Fruit fly (Drosophila melanogaster) whole organism, prepupa: Measurements from ENCODE around the gene CG34273.
A peak's percentile ranks its signal among the peaks of the same experiment; 100 is the strongest.

Source experiments
- Blimp-1 ChIP-seq: fragments of 200-800 bp; sonication (Bioruptor generic); optimal IDR thresholded peaks from 3 replicates; lab custom pipeline; 2017; ENCODE audit warnings: missing biosample characterization, missing genetic modification characterization, mild to moderate bottlenecking, moderate library complexity, missing genetic modification reagents
- CG10631 ChIP-seq: fragments of 200-800 bp; sonication (Bioruptor generic); optimal IDR thresholded peaks from 2 replicates; lab custom pipeline; 2016; ENCODE audit warnings: missing biosample characterization, missing genetic modification characterization
- CG10669 ChIP-seq: fragments of 200-800 bp; sonication (Bioruptor generic); optimal IDR thresholded peaks from 3 replicates; lab custom pipeline; 2018; ENCODE audit warnings: missing biosample characterization, mild to moderate bottlenecking, missing genetic modification characterization, moderate library complexity
- CG11294 ChIP-seq: fragments of 200-800 bp; sonication (Bioruptor generic); IDR thresholded peaks from 2 replicates; pipeline ENCODE4 v1.3.6; 2022; ENCODE audit warnings: missing biosample characterization, missing genetic modification characterization
- CG11762 ChIP-seq: fragments of 200-800 bp; sonication (Bioruptor generic); optimal IDR thresholded peaks from 3 replicates; lab custom pipeline; 2016; ENCODE audit warnings: missing biosample characterization, missing genetic modification characterization; ENCODE audit not compliant: insufficient read depth
- CG11902 ChIP-seq: fragments of 200-800 bp; sonication (Bioruptor generic); optimal IDR thresholded peaks from 3 replicates; lab custom pipeline; 2016; ENCODE audit warnings: missing biosample characterization, missing genetic modification characterization
- CG15336 ChIP-seq: fragments of 200-800 bp; sonication (Bioruptor generic); IDR thresholded peaks from 2 replicates; pipeline ENCODE4 v1.3.6; 2022; ENCODE audit warnings: missing biosample characterization, missing genetic modification characterization
- CG3032 ChIP-seq: fragments of 200-800 bp; optimal IDR thresholded peaks from 2 replicates; lab custom pipeline; 2019; ENCODE audit warnings: missing biosample characterization, mild to moderate bottlenecking, missing genetic modification characterization, moderate library complexity
- CG31627 ChIP-seq: fragments of 200-800 bp; sonication (Bioruptor generic); optimal IDR thresholded peaks from 3 replicates; lab custom pipeline; 2016; ENCODE audit warnings: missing biosample characterization, missing genetic modification characterization
- CG32006 ChIP-seq: fragments of 200-800 bp; sonication (Bioruptor generic); optimal IDR thresholded peaks from 3 replicates; lab custom pipeline; 2017; ENCODE audit warnings: missing biosample characterization, mild to moderate bottlenecking, missing genetic modification characterization
- CG34406 ChIP-seq: fragments of 200-800 bp; sonication (Bioruptor generic); optimal IDR thresholded peaks from 3 replicates; lab custom pipeline; 2016; ENCODE audit warnings: missing biosample characterization, missing genetic modification characterization
- CG3919 ChIP-seq: fragments of 200-800 bp; sonication (Bioruptor generic); optimal IDR thresholded peaks from 3 replicates; lab custom pipeline; 2016; ENCODE audit warnings: missing biosample characterization, missing genetic modification characterization
- CG4318 ChIP-seq: fragments of 200-800 bp; sonication (Bioruptor generic); optimal IDR thresholded peaks from 3 replicates; lab custom pipeline; 2017; ENCODE audit warnings: missing biosample characterization, mild to moderate bottlenecking, missing genetic modification characterization
- CG6163 ChIP-seq: fragments of 200-800 bp; sonication (Bioruptor generic); IDR thresholded peaks from 3 replicates; pipeline ENCODE4 v1.3.6; 2022; ENCODE audit warnings: missing biosample characterization, missing genetic modification characterization
- CG6792 ChIP-seq: fragments of 200-800 bp; sonication (Bioruptor generic); optimal IDR thresholded peaks from 3 replicates; lab custom pipeline; 2016; ENCODE audit warnings: missing biosample characterization, missing genetic modification characterization
- CG6854 ChIP-seq: fragments of 200-800 bp; sonication (Bioruptor generic); optimal IDR thresholded peaks from 2 replicates; lab custom pipeline; 2017; ENCODE audit warnings: missing biosample characterization, mild to moderate bottlenecking, missing genetic modification characterization
- CG8119 ChIP-seq: fragments of 200-800 bp; sonication (Bioruptor generic); IDR thresholded peaks from 3 replicates; pipeline ENCODE4 v1.3.6; 2022; ENCODE audit warnings: missing biosample characterization, missing genetic modification characterization
- CG8319 ChIP-seq: fragments of 200-800 bp; sonication (Bioruptor generic); optimal IDR thresholded peaks from 3 replicates; lab custom pipeline; 2016; ENCODE audit warnings: missing biosample characterization, missing genetic modification characterization
- CG9139 ChIP-seq: fragments of 200-800 bp; sonication (Bioruptor generic); optimal IDR thresholded peaks from 3 replicates; lab custom pipeline; 2017; ENCODE audit warnings: missing biosample characterization, mild to moderate bottlenecking, missing genetic modification characterization
- Eip75B ChIP-seq: fragments of 200-800 bp; sonication (Bioruptor generic); optimal IDR thresholded peaks from 3 replicates; lab custom pipeline; 2016; ENCODE audit warnings: missing biosample characterization, missing genetic modification characterization
- Ets21C ChIP-seq: fragments of 200-800 bp; sonication (Bioruptor generic); optimal IDR thresholded peaks from 3 replicates; lab custom pipeline; 2016; ENCODE audit warnings: missing biosample characterization, missing genetic modification characterization
- Ets96B ChIP-seq: fragments of 200-800 bp; optimal IDR thresholded peaks from 2 replicates; lab custom pipeline; 2019; ENCODE audit warnings: missing biosample characterization, mild to moderate bottlenecking, missing genetic modification characterization, moderate library complexity
- Gug ChIP-seq: fragments of 200-800 bp; sonication (Bioruptor generic); IDR thresholded peaks from 2 replicates; pipeline ENCODE4 v1.3.6; 2022; ENCODE audit warnings: missing biosample characterization, missing genetic modification characterization
- Hr38 ChIP-seq: sonication (Bioruptor generic); optimal IDR thresholded peaks from 2 replicates; lab custom pipeline; 2016; ENCODE audit warnings: missing biosample characterization, missing genetic modification characterization
- Hr4 ChIP-seq: fragments of 200-800 bp; sonication (Bioruptor generic); optimal IDR thresholded peaks from 3 replicates; lab custom pipeline; 2016; ENCODE audit warnings: missing biosample characterization, missing genetic modification characterization
- Lpt ChIP-seq: fragments of 200-800 bp; sonication (Bioruptor generic); optimal IDR thresholded peaks from 3 replicates; lab custom pipeline; 2016; ENCODE audit warnings: missing biosample characterization, missing genetic modification characterization
- Met ChIP-seq: fragments of 200-800 bp; sonication (Bioruptor generic); optimal IDR thresholded peaks from 3 replicates; lab custom pipeline; 2016; ENCODE audit warnings: missing biosample characterization, missing genetic modification characterization
- Smox ChIP-seq: fragments of 200-800 bp; sonication (Bioruptor generic); optimal IDR thresholded peaks from 3 replicates; lab custom pipeline; 2016; ENCODE audit warnings: missing biosample characterization, missing genetic modification characterization
- Sox102F ChIP-seq: fragments of 200-800 bp; sonication (Bioruptor generic); optimal IDR thresholded peaks from 2 replicates; lab custom pipeline; 2016; ENCODE audit warnings: missing biosample characterization, mild to moderate bottlenecking, missing genetic modification characterization
- Sox15 ChIP-seq: fragments of 200-800 bp; sonication (Bioruptor generic); optimal IDR thresholded peaks from 3 replicates; lab custom pipeline; 2016; ENCODE audit warnings: missing biosample characterization, missing genetic modification characterization
- achi ChIP-seq: fragments of 200-800 bp; sonication (Bioruptor generic); optimal IDR thresholded peaks from 3 replicates; lab custom pipeline; 2016; ENCODE audit warnings: missing biosample characterization, missing genetic modification characterization
- acj6 ChIP-seq: fragments of 200-800 bp; sonication (Bioruptor generic); optimal IDR thresholded peaks from 3 replicates; lab custom pipeline; 2016; ENCODE audit warnings: missing biosample characterization, missing genetic modification characterization
- dac ChIP-seq: fragments of 200-800 bp; sonication (Bioruptor generic); optimal IDR thresholded peaks from 2 replicates; lab custom pipeline; 2017; ENCODE audit warnings: missing biosample characterization, mild to moderate bottlenecking, missing genetic modification characterization
- dsx ChIP-seq: fragments of 200-800 bp; optimal IDR thresholded peaks from 3 replicates; lab custom pipeline; 2019; ENCODE audit warnings: missing biosample characterization, mild to moderate bottlenecking, missing genetic modification characterization, moderate library complexity; ENCODE audit not compliant: poor library complexity, severe bottlenecking
- eg ChIP-seq: fragments of 200-800 bp; sonication (Bioruptor generic); IDR thresholded peaks from 3 replicates; pipeline ENCODE4 v1.3.6; 2022; ENCODE audit warnings: missing biosample characterization, missing genetic modification characterization
- esn ChIP-seq: fragments of 200-800 bp; sonication (Bioruptor generic); optimal IDR thresholded peaks from 2 replicates; lab custom pipeline; 2016; ENCODE audit warnings: missing biosample characterization, mild to moderate bottlenecking, missing genetic modification characterization, moderate library complexity
- fd59A ChIP-seq: fragments of 200-800 bp; sonication (Bioruptor generic); optimal IDR thresholded peaks from 2 replicates; lab custom pipeline; 2017; ENCODE audit warnings: missing biosample characterization, mild to moderate bottlenecking, missing genetic modification characterization, missing genetic modification reagents
- fd85E ChIP-seq: fragments of 200-800 bp; sonication (Bioruptor generic); optimal IDR thresholded peaks from 3 replicates; lab custom pipeline; 2016; ENCODE audit warnings: missing biosample characterization, missing genetic modification characterization
- fkh ChIP-seq: fragments of 200-800 bp; sonication (Bioruptor generic); optimal IDR thresholded peaks from 3 replicates; lab custom pipeline; 2017; ENCODE audit warnings: missing biosample characterization, mild to moderate bottlenecking, missing genetic modification characterization, moderate library complexity
- pdm3 ChIP-seq: fragments of 200-800 bp; sonication (Bioruptor generic); optimal IDR thresholded peaks from 3 replicates; lab custom pipeline; 2016; ENCODE audit warnings: missing biosample characterization, missing genetic modification characterization
- spab ChIP-seq: fragments of 200-800 bp; sonication (Bioruptor generic); optimal IDR thresholded peaks from 2 replicates; lab custom pipeline; 2017; ENCODE audit warnings: missing biosample characterization, mild to moderate bottlenecking, missing genetic modification characterization, missing genetic modification reagents
- ss ChIP-seq, 2 experiments: fragments of 200-800 bp; sonication (Bioruptor generic); optimal IDR thresholded peaks; 2 replicates in 1 of 2; 3 replicates in 1 of 2; lab custom pipeline; 2017 to 2018; ENCODE audit warnings: mild to moderate bottlenecking in 2 of 2, missing biosample characterization in 2 of 2, missing genetic modification characterization in 2 of 2, moderate library complexity in 1 of 2
- topi ChIP-seq: fragments of 200-800 bp; sonication (Bioruptor generic); optimal IDR thresholded peaks from 3 replicates; lab custom pipeline; 2016; ENCODE audit warnings: missing biosample characterization, missing genetic modification characterization
- vri ChIP-seq: fragments of 200-800 bp; sonication (Bioruptor generic); optimal IDR thresholded peaks from 3 replicates; lab custom pipeline; 2016; ENCODE audit warnings: missing biosample characterization, mild to moderate bottlenecking, missing genetic modification characterization

The CG34273 gene

dm6 chr3R:14481569-14481968 lies 35.3 kb upstream of the CG34273 start, which contains the start of gene cv-c (continued):
- no peak for TF ChIP-seq Lpt (GFP tag; lab: Kevin White, UChicago)
- no peak for TF ChIP-seq esn (GFP tag; lab: Kevin White, UChicago)
- peak; percentile 35 for TF ChIP-seq CG6854 (GFP tag; lab: Kevin White, UChicago)
- TF ChIP-seq fd59A (GFP tag; lab: Kevin White, UChicago): no peak
- no peak for TF ChIP-seq pdm3 (GFP tag; lab: Kevin White, UChicago)
- peak; percentile 35 for TF ChIP-seq CG3919 (GFP tag; lab: Kevin White, UChicago)
- no peak for TF ChIP-seq fkh
- no peak for TF ChIP-seq CG11294 (GFP tag; lab: Robert Waterston, UW)
- TF ChIP-seq fd85E (GFP tag; lab: Kevin White, UChicago): no peak
- TF ChIP-seq ss (GFP tag; optimal IDR thresholded peaks at IDR 0.05; lab: Kevin White, UChicago): peak; percentile 2 to 16
- no peak for TF ChIP-seq CG8119 (GFP tag; lab: Robert Waterston, UW)
- TF ChIP-seq CG10631 (GFP tag; lab: Kevin White, UChicago): no peak
- TF ChIP-seq, all 60 proteins: peak for 13

dm6 chr3R:14481977-14482376 lies 34.9 kb upstream of the CG34273 start:
- TF ChIP-seq ss (GFP tag; optimal IDR thresholded peaks at IDR 0.05; lab: Kevin White, UChicago) (no peak), CG15336 (no peak), Lpt (GFP tag; lab: Kevin White, UChicago) (no peak), Sox102F (no peak), esn (GFP tag; lab: Kevin White, UChicago) (no peak), CG8119 (GFP tag; lab: Robert Waterston, UW) (no peak), Blimp-1 (no peak), CG6792 (GFP tag; lab: Kevin White, UChicago) (no peak), Met (GFP tag; lab: Kevin White, UChicago) (no peak), dsx (no peak), acj6 (GFP tag; lab: Kevin White, UChicago) (no peak), CG32006 (no peak), CG34406 (GFP tag; lab: Kevin White, UChicago) (no peak), fd59A (GFP tag; lab: Kevin White, UChicago) (no peak), dac (GFP tag; lab: Kevin White, UChicago) (no peak)

dm6 chr3R:14482986-14483385 lies 33.9 kb upstream of the CG34273 start:
- TF ChIP-seq CG6792 (GFP tag; lab: Kevin White, UChicago) (no peak), Sox15 (GFP tag; lab: Kevin White, UChicago) (no peak), eg (no peak), fkh (no peak), Smox (GFP tag; lab: Kevin White, UChicago) (no peak), CG3032 (tag; lab: Kevin White, UChicago) (no peak), Ets21C (GFP tag; lab: Kevin White, UChicago) (no peak), CG9139 (GFP tag; lab: Kevin White, UChicago) (no peak), CG31627 (no peak), Ets96B (no peak), CG8319 (GFP tag; lab: Kevin White, UChicago) (no peak), Eip75B (GFP tag; lab: Kevin White, UChicago) (no peak), dac (GFP tag; lab: Kevin White, UChicago) (no peak), CG34406 (GFP tag; lab: Kevin White, UChicago) (no peak), vri (GFP tag; lab: Kevin White, UChicago) (no peak), topi (GFP tag; lab: Kevin White, UChicago) (no peak), CG32006 (no peak)

- no peak for TF ChIP-seq Hr4 (GFP tag; lab: Kevin White, UChicago)
- no peak for TF ChIP-seq Sox15 (GFP tag; lab: Kevin White, UChicago)
- no peak for TF ChIP-seq Hr38 (GFP tag; lab: Kevin White, UChicago)
- no peak for TF ChIP-seq Lpt (GFP tag; lab: Kevin White, UChicago)
- no peak for TF ChIP-seq CG15336
- no peak for TF ChIP-seq CG4318 (GFP tag; lab: Kevin White, UChicago)
- TF ChIP-seq achi (GFP tag; lab: Kevin White, UChicago): peak; percentile 12
- no peak for TF ChIP-seq Ets21C (GFP tag; lab: Kevin White, UChicago)
- no peak for TF ChIP-seq CG10669
- TF ChIP-seq CG11902 (GFP tag; lab: Kevin White, UChicago): no peak
- TF ChIP-seq spab (GFP tag; lab: Kevin White, UChicago): no peak
- no peak for TF ChIP-seq Gug (GFP tag; lab: Robert Waterston, UW)
- TF ChIP-seq topi (GFP tag; lab: Kevin White, UChicago): peak; percentile 21
- TF ChIP-seq CG6163 (GFP tag; lab: Robert Waterston, UW): no peak
- TF ChIP-seq pdm3 (GFP tag; lab: Kevin White, UChicago): no peak
- no peak for TF ChIP-seq Eip75B (GFP tag; lab: Kevin White, UChicago)
- no peak for TF ChIP-seq CG11762 (GFP tag; lab: Kevin White, UChicago)
- TF ChIP-seq fkh: peak; percentile 44
These were observed 32.1 kb upstream of the CG34273 start for dm6 chr3R:14484533-14485267.
